Fruit fly (Drosophila melanogaster) whole organism, wandering third instar larva: ENCODE results near the gene CG7728.
A peak's percentile ranks its signal among the peaks of the same experiment; 100 is the strongest.

ENCODE experiments used
- Abd-B ChIP-seq: fragments of >200 bp; optimal IDR thresholded peaks from 2 replicates; lab custom pipeline; 2017; ENCODE audit warnings: missing biosample characterization, missing genetic modification characterization
- CG32264 ChIP-seq: fragments of 200-800 bp; sonication (Bioruptor generic); optimal IDR thresholded peaks from 2 replicates; lab custom pipeline; 2016; ENCODE audit warnings: missing biosample characterization, missing genetic modification characterization
- CG9705 ChIP-seq: fragments of 200-800 bp; sonication (Bioruptor generic); optimal IDR thresholded peaks from 2 replicates; lab custom pipeline; 2018; ENCODE audit warnings: missing biosample characterization, mild to moderate bottlenecking, missing genetic modification characterization
- Dfd ChIP-seq: fragments of >200 bp; optimal IDR thresholded peaks from 2 replicates; lab custom pipeline; 2017; ENCODE audit warnings: missing biosample characterization, missing genetic modification characterization
- Dif ChIP-seq: fragments of 200-275, 200-300 bp; sonication (Bioruptor generic); optimal IDR thresholded peaks from 2 replicates; lab custom pipeline; 2018; ENCODE audit warnings: missing biosample characterization, missing genetic modification characterization; ENCODE audit not compliant: partially characterized antibody
- GATAd ChIP-seq: sonication (Bioruptor generic); optimal IDR thresholded peaks from 2 replicates; lab custom pipeline; 2016; ENCODE audit warnings: missing biosample characterization, missing genetic modification characterization
- HLH106 ChIP-seq: fragments of 200-800 bp; optimal IDR thresholded peaks from 3 replicates; lab custom pipeline; 2019; ENCODE audit warnings: missing biosample characterization, mild to moderate bottlenecking, missing genetic modification characterization, moderate library complexity
- Hnf4 ChIP-seq: fragments of 200-800 bp; sonication (Bioruptor generic); optimal IDR thresholded peaks from 2 replicates; lab custom pipeline; 2016; ENCODE audit warnings: missing biosample characterization, mild to moderate bottlenecking, missing genetic modification characterization
- Hr83 ChIP-seq: fragments of 200-300 bp; sonication (Bioruptor generic); optimal IDR thresholded peaks from 2 replicates; lab custom pipeline; 2016; ENCODE audit warnings: missing biosample characterization, mild to moderate bottlenecking, missing genetic modification characterization, moderate library complexity; ENCODE audit not compliant: poor library complexity, severe bottlenecking
- Jra ChIP-seq: sonication (Bioruptor generic); optimal IDR thresholded peaks from 2 replicates; lab custom pipeline; 2016; ENCODE audit warnings: missing biosample characterization, missing genetic modification characterization
- Mio ChIP-seq: sonication (Bioruptor generic); optimal IDR thresholded peaks from 2 replicates; lab custom pipeline; 2016; ENCODE audit warnings: missing biosample characterization, missing genetic modification characterization
- Myc ChIP-seq: fragments of >200 bp; optimal IDR thresholded peaks from 2 replicates; lab custom pipeline; 2017
- N ChIP-seq: fragments of >200 bp; optimal IDR thresholded peaks from 2 replicates; lab custom pipeline; 2018; ENCODE audit warnings: missing biosample characterization, missing external identifiers, missing genetic modification characterization
- OdsH ChIP-seq: fragments of 200-800 bp; sonication (Bioruptor generic); optimal IDR thresholded peaks from 2 replicates; lab custom pipeline; 2016; ENCODE audit warnings: missing biosample characterization, mild to moderate bottlenecking, missing genetic modification characterization
- Rel ChIP-seq, 2 experiments: fragments of 200-800 bp; sonication (Bioruptor generic) in 1 of 2; optimal IDR thresholded peaks; 2 replicates in 1 of 2; 3 replicates in 1 of 2; lab custom pipeline; 2016 to 2019; ENCODE audit warnings: mild to moderate bottlenecking in 2 of 2, missing biosample characterization in 2 of 2, missing genetic modification characterization in 2 of 2, moderate library complexity in 1 of 2
- Sp1 ChIP-seq: fragments of 200-800 bp; sonication (Bioruptor generic); optimal IDR thresholded peaks from 3 replicates; lab custom pipeline; 2019; ENCODE audit warnings: missing biosample characterization, mild to moderate bottlenecking, missing genetic modification characterization, moderate library complexity
- Vsx2 ChIP-seq: fragments of 200-300, 225-300 bp; sonication (Bioruptor generic); optimal IDR thresholded peaks from 2 replicates; lab custom pipeline; 2018; ENCODE audit warnings: missing biosample characterization, missing genetic modification characterization; ENCODE audit not compliant: partially characterized antibody
- br ChIP-seq: fragments of 200-800 bp; sonication (Bioruptor generic); optimal IDR thresholded peaks from 2 replicates; lab custom pipeline; 2016; ENCODE audit warnings: missing biosample characterization, missing genetic modification characterization
- brk ChIP-seq: fragments of 200-800 bp; sonication (Bioruptor generic); optimal IDR thresholded peaks from 2 replicates; lab custom pipeline; 2016; ENCODE audit warnings: missing biosample characterization, mild to moderate bottlenecking, missing genetic modification characterization
- dl ChIP-seq, 2 experiments: fragments of 175-275, 200-275 bp in 1 of 2; fragments of 200-275 bp in 1 of 2; sonication (Bioruptor generic); optimal IDR thresholded peaks; lab custom pipeline; 2018; ENCODE audit warnings: mild to moderate bottlenecking in 2 of 2, missing biosample characterization in 2 of 2, missing genetic modification characterization in 2 of 2, moderate library complexity in 2 of 2; ENCODE audit not compliant: partially characterized antibody in 2 of 2, insufficient read depth in 1 of 2
- dsf ChIP-seq: sonication (Bioruptor generic); optimal IDR thresholded peaks from 2 replicates; lab custom pipeline; 2016; ENCODE audit warnings: missing biosample characterization, missing genetic modification characterization, borderline replicate concordance
- foxo ChIP-seq, 2 experiments: fragments of 200-800 bp; sonication (Bioruptor generic); optimal IDR thresholded peaks; 2 replicates in 1 of 2; 3 replicates in 1 of 2; lab custom pipeline; 2016 to 2017; ENCODE audit warnings: missing biosample characterization in 2 of 2, missing genetic modification characterization in 2 of 2
- fru ChIP-seq: fragments of 200-800 bp; sonication (Bioruptor generic); optimal IDR thresholded peaks from 3 replicates; lab custom pipeline; 2016; ENCODE audit warnings: missing biosample characterization, mild to moderate bottlenecking, missing genetic modification characterization
- h ChIP-seq: fragments of 200-800 bp; sonication (Bioruptor generic); optimal IDR thresholded peaks from 3 replicates; lab custom pipeline; 2016; ENCODE audit warnings: missing biosample characterization, mild to moderate bottlenecking, missing genetic modification characterization
- jim ChIP-seq: fragments of 175-275, 200-325 bp; sonication (Bioruptor generic); optimal IDR thresholded peaks from 2 replicates; lab custom pipeline; 2016; ENCODE audit warnings: missing biosample characterization, mild to moderate bottlenecking, missing genetic modification characterization
- lola ChIP-seq: fragments of >200 bp; optimal IDR thresholded peaks from 2 replicates; lab custom pipeline; 2017; ENCODE audit warnings: missing biosample characterization, missing genetic modification characterization
- pan ChIP-seq: fragments of >200 bp; optimal IDR thresholded peaks from 2 replicates; lab custom pipeline; 2017
- psq ChIP-seq: fragments of 200-800 bp; sonication (Bioruptor generic); optimal IDR thresholded peaks from 3 replicates; lab custom pipeline; 2017; ENCODE audit warnings: missing biosample characterization, mild to moderate bottlenecking, missing genetic modification characterization, moderate library complexity
- rgr ChIP-seq: fragments of 200-800 bp; sonication (Bioruptor generic); optimal IDR thresholded peaks from 3 replicates; lab custom pipeline; 2016; ENCODE audit warnings: missing biosample characterization, mild to moderate bottlenecking, missing genetic modification characterization
- sv ChIP-seq: fragments of 200-800 bp; sonication (Bioruptor generic); optimal IDR thresholded peaks from 3 replicates; lab custom pipeline; 2016; ENCODE audit warnings: missing biosample characterization, missing genetic modification characterization
- tai ChIP-seq: sonication (Bioruptor generic); optimal IDR thresholded peaks from 2 replicates; lab custom pipeline; 2016; ENCODE audit warnings: missing biosample characterization, missing genetic modification characterization
- usp ChIP-seq: fragments of >200 bp; optimal IDR thresholded peaks from 2 replicates; lab custom pipeline; 2017; ENCODE audit warnings: missing biosample characterization, missing genetic modification characterization

Gene CG7728

dm6 chr3L:17031971-17032370 is 15.6 kb downstream of the CG7728 start, which contains the start of gene Ilp8:
Gene Ilp8 (minus strand): TSS chr3L:17032080.
- TF ChIP-seq rgr (GFP tag; lab: Kevin White, UChicago) (no peak), Dif (GFP tag; lab: Kevin White, UChicago) (peak; percentile 49)

dm6 chr3L:17033309-17033708 is 17.0 kb downstream of the CG7728 start:
- TF ChIP-seq GATAd (GFP tag; lab: Kevin White, UChicago) (no peak), Dif (GFP tag; lab: Kevin White, UChicago) (no peak), N (no peak), Hr83 (GFP tag; lab: Kevin White, UChicago) (no peak), Sp1 (GFP tag; lab: Kevin White, UChicago) (no peak), Mio (GFP tag; lab: Kevin White, UChicago) (no peak), brk (GFP tag; lab: Kevin White, UChicago) (no peak)

- TF ChIP-seq Sp1 (GFP tag; lab: Kevin White, UChicago): no peak
- peak; percentile 29 for TF ChIP-seq Myc
Measured at dm6 chr3L:17035492-17035891, 19.2 kb downstream of the CG7728 start, which contains the start of gene beg. Gene beg (plus strand): TSS chr3L:17035668.

dm6 chr3L:17042297-17042921 is 26.1 kb downstream of the CG7728 start, which contains the start of the genes scaf6 and Papst2:
Gene scaf6 (minus strand): TSS chr3L:17042574.
Gene Papst2 (plus strand): TSS chr3L:17042797.
- peak; percentile 29 for TF ChIP-seq Dif (GFP tag; lab: Kevin White, UChicago)
- TF ChIP-seq Vsx2 (GFP tag; lab: Kevin White, UChicago): peak; percentile 45
- no peak for TF ChIP-seq dsf (GFP tag; lab: Kevin White, UChicago)
- no peak for TF ChIP-seq GATAd (GFP tag; lab: Kevin White, UChicago)
- TF ChIP-seq Myc: peak; percentile 18
- no peak for TF ChIP-seq tai

- no peak for TF ChIP-seq pan (lab: Kevin White, UChicago)
- peak; percentile 36 for TF ChIP-seq CG9705 (GFP tag; lab: Kevin White, UChicago)
- TF ChIP-seq Myc: no peak
- TF ChIP-seq foxo (GFP tag; optimal IDR thresholded peaks at IDR 0.05; lab: Kevin White, UChicago): no peak
- peak; percentile 24 for TF ChIP-seq HLH106 (tag; lab: Kevin White, UChicago)
- no peak for TF ChIP-seq sv
- TF ChIP-seq Jra (GFP tag; lab: Kevin White, UChicago): no peak
- no peak for TF ChIP-seq dl (GFP tag; optimal IDR thresholded peaks at IDR 0.05; lab: Kevin White, UChicago; ENCODE audit: insufficient read depth in 1 of 2, partially characterized antibody in 2 of 2)
- TF ChIP-seq br (GFP tag; lab: Kevin White, UChicago): no peak
- no peak for TF ChIP-seq Vsx2 (GFP tag; lab: Kevin White, UChicago)
- no peak for TF ChIP-seq dsf (GFP tag; lab: Kevin White, UChicago)
- TF ChIP-seq CG32264 (GFP tag; lab: Kevin White, UChicago): no peak
- TF ChIP-seq, all 38 proteins: peak for 2
Measured at dm6 chr3L:17044799-17045198, 28.5 kb downstream of the CG7728 start, which contains the start of gene Pop5. Gene Pop5 (minus strand): TSS chr3L:17045038.

- TF ChIP-seq CG9705 (GFP tag; lab: Kevin White, UChicago) (no peak), Rel (GFP tag; optimal IDR thresholded peaks at IDR 0.05; lab: Kevin White, UChicago) (no peak), Rel (tag; optimal IDR thresholded peaks at IDR 0.05; lab: Kevin White, UChicago) (peak; percentile 6), N (no peak)
Measured at dm6 chr3L:17045431-17046238, 29.3 kb downstream of the CG7728 start, which contains the start of gene TpnC73F. Gene TpnC73F (plus strand): TSS chr3L:17046063.

dm6 chr3L:17047811-17048239 is 31.5 kb downstream of the CG7728 start:
- TF ChIP-seq psq (peak; percentile 43), Hnf4 (GFP tag; lab: Kevin White, UChicago) (no peak), tai (no peak), Dfd (GFP tag; lab: Kevin White, UChicago) (peak; percentile 88), Vsx2 (GFP tag; lab: Kevin White, UChicago) (no peak), Abd-B (GFP tag; lab: Kevin White, UChicago) (no peak), CG32264 (GFP tag; lab: Kevin White, UChicago) (no peak), Myc (no peak), Dif (GFP tag; lab: Kevin White, UChicago) (no peak), usp (GFP tag; lab: Kevin White, UChicago) (no peak), h (peak; percentile 54), Jra (GFP tag; lab: Kevin White, UChicago) (no peak), OdsH (peak; percentile 33), rgr (GFP tag; lab: Kevin White, UChicago) (peak; percentile 57), jim (GFP tag; lab: Kevin White, UChicago) (no peak), Mio (GFP tag; lab: Kevin White, UChicago) (no peak), brk (GFP tag; lab: Kevin White, UChicago) (no peak), sv (no peak), lola (GFP tag; lab: Kevin White, UChicago) (no peak), fru (GFP tag; lab: Kevin White, UChicago) (no peak)
